Worm (Caenorhabditis elegans) whole organism, young adult: Measurements from ENCODE around the gene ran-1.

ENCODE experiments used
- B0019.2 ChIP-seq: fragments of 200-800 bp; sonication (Bioruptor generic); conservative IDR thresholded peaks from 2 replicates; pipeline ENCODE4 v1.3.6; 2022; ENCODE audit warnings: missing genetic modification reagents, missing genetic modification characterization, missing compliant biosample characterization
- C17E4.6 ChIP-seq: fragments of 200-800 bp; sonication (Bioruptor generic); IDR thresholded peaks from 2 replicates; pipeline ENCODE4 v1.3.6; 2022; ENCODE audit warnings: missing genetic modification reagents, missing genetic modification characterization, missing compliant biosample characterization
- F22D6.2 ChIP-seq: sonication (generic microtip); optimal IDR thresholded peaks from 2 replicates; lab custom pipeline; 2016; ENCODE audit warnings: mild to moderate bottlenecking, missing genetic modification characterization, missing compliant biosample characterization
- F23B12.7 ChIP-seq: sonication (generic microtip); optimal IDR thresholded peaks from 2 replicates; lab custom pipeline; 2017; ENCODE audit warnings: missing genetic modification characterization, mild to moderate bottlenecking, missing compliant biosample characterization, antibody characterized with exemption, moderate library complexity; ENCODE audit not compliant: insufficient read depth
- F39B2.1 ChIP-seq: fragments of 200-800 bp; sonication (Bioruptor generic); IDR thresholded peaks from 2 replicates; pipeline ENCODE4 v1.3.6; 2022; ENCODE audit warnings: missing genetic modification reagents, missing genetic modification characterization, missing compliant biosample characterization
- F52B5.7 ChIP-seq: sonication (generic microtip); optimal IDR thresholded peaks from 2 replicates; lab custom pipeline; 2016; ENCODE audit warnings: mild to moderate bottlenecking, missing genetic modification characterization, missing compliant biosample characterization
- F55B11.4 ChIP-seq: sonication (generic microtip); optimal IDR thresholded peaks from 2 replicates; lab custom pipeline; 2016; ENCODE audit warnings: missing compliant biosample characterization, missing genetic modification characterization, borderline replicate concordance; ENCODE audit not compliant: insufficient read depth
- T07F8.4 ChIP-seq: sonication (generic microtip); optimal IDR thresholded peaks from 2 replicates; lab custom pipeline; 2016; ENCODE audit warnings: mild to moderate bottlenecking, missing genetic modification characterization, moderate library complexity, missing compliant biosample characterization
- Y53G8AR.9 ChIP-seq: fragments of 200-800 bp; sonication (Bioruptor generic); conservative IDR thresholded peaks from 2 replicates; pipeline ENCODE4 v1.3.6; 2022; ENCODE audit warnings: missing genetic modification reagents, missing genetic modification characterization, missing compliant biosample characterization
- Y56A3A.18 ChIP-seq: fragments of 200-800 bp; sonication (Bioruptor generic); IDR thresholded peaks from 2 replicates; pipeline ENCODE4 v1.3.6; 2022; ENCODE audit warnings: missing genetic modification reagents, missing genetic modification characterization, missing compliant biosample characterization
- Y95B8A.8 ChIP-seq: fragments of 200-800 bp; sonication (Bioruptor generic); IDR thresholded peaks from 2 replicates; pipeline ENCODE4 v1.3.6; 2022; ENCODE audit warnings: missing genetic modification reagents, missing genetic modification characterization, missing compliant biosample characterization
- atf-7 ChIP-seq: sonication (generic microtip); optimal IDR thresholded peaks from 2 replicates; lab custom pipeline; 2017; ENCODE audit warnings: mild to moderate bottlenecking, missing genetic modification characterization, missing compliant biosample characterization
- bed-1 ChIP-seq: fragments of 200-800 bp; sonication (Bioruptor generic); IDR thresholded peaks from 2 replicates; pipeline ENCODE4 v1.3.6; 2022; ENCODE audit warnings: missing genetic modification reagents, missing genetic modification characterization, missing compliant biosample characterization
- ccch-3 ChIP-seq: fragments of 200-800 bp; sonication (Bioruptor generic); optimal IDR thresholded peaks from 2 replicates; lab custom pipeline; 2018; ENCODE audit warnings: mild to moderate bottlenecking, missing genetic modification characterization, missing compliant biosample characterization
- cebp-1 ChIP-seq, 2 experiments: fragments of 200-800 bp in 1 of 2; sonication (Bioruptor generic) in 1 of 2; sonication (generic microtip) in 1 of 2; IDR thresholded peaks in 1 of 2; optimal IDR thresholded peaks in 1 of 2; 2 replicates each; pipeline versions ENCODE4 v1.3.6 to Lab custom; 2017 to 2022; ENCODE audit warnings: missing compliant biosample characterization in 2 of 2, missing genetic modification characterization in 2 of 2, mild to moderate bottlenecking in 1 of 2, missing genetic modification reagents in 1 of 2, moderate library complexity in 1 of 2
- ceh-100 ChIP-seq: fragments of 200-800 bp; sonication (Bioruptor generic); IDR thresholded peaks from 2 replicates; pipeline ENCODE4 v1.3.6; 2022; ENCODE audit warnings: missing genetic modification reagents, missing genetic modification characterization, missing compliant biosample characterization
- ceh-27 ChIP-seq: fragments of 200-800 bp; sonication (Bioruptor generic); optimal IDR thresholded peaks from 2 replicates; lab custom pipeline; 2018; ENCODE audit warnings: mild to moderate bottlenecking, missing genetic modification characterization, moderate library complexity, missing compliant biosample characterization
- ceh-58 ChIP-seq: fragments of 200-800 bp; sonication (Bioruptor generic); IDR thresholded peaks from 2 replicates; pipeline ENCODE4 v1.3.6; 2022; ENCODE audit warnings: missing genetic modification characterization, missing compliant biosample characterization
- chd-7 ChIP-seq: sonication (generic microtip); optimal IDR thresholded peaks from 2 replicates; lab custom pipeline; 2016; ENCODE audit warnings: mild to moderate bottlenecking, missing genetic modification characterization, moderate library complexity, missing compliant biosample characterization
- dpl-1 ChIP-seq: fragments of 150-350 bp; optimal IDR thresholded peaks from 2 replicates; lab custom pipeline; 2014; ENCODE audit warnings: missing biosample characterization, missing genetic modification reagents, missing genetic modification characterization
- egl-18 ChIP-seq: fragments of 200-800 bp; sonication (Bioruptor generic); IDR thresholded peaks from 2 replicates; pipeline ENCODE4 v1.3.6; 2022; ENCODE audit warnings: missing genetic modification reagents, missing genetic modification characterization, missing compliant biosample characterization
- egl-44 ChIP-seq: fragments of 200-800 bp; sonication (Bioruptor generic); IDR thresholded peaks from 2 replicates; pipeline ENCODE4 v1.3.6; 2022; ENCODE audit warnings: missing genetic modification reagents, missing genetic modification characterization, missing compliant biosample characterization
- ekl-4 ChIP-seq: fragments of 200-800 bp; sonication (Bioruptor generic); IDR thresholded peaks from 2 replicates; pipeline ENCODE4 v1.3.6; 2022; ENCODE audit warnings: missing genetic modification reagents, missing genetic modification characterization, missing compliant biosample characterization
- gei-17 ChIP-seq: fragments of 200-800 bp; sonication (Bioruptor generic); optimal IDR thresholded peaks from 2 replicates; lab custom pipeline; 2018; ENCODE audit warnings: mild to moderate bottlenecking, missing genetic modification characterization, missing compliant biosample characterization
- him-1 ChIP-seq: sonication (generic microtip); optimal IDR thresholded peaks from 2 replicates; lab custom pipeline; 2016; ENCODE audit warnings: missing genotype, missing genetic modification reagents, missing genetic modification characterization, missing compliant biosample characterization
- hrde-1 ChIP-seq: sonication (generic microtip); optimal IDR thresholded peaks from 2 replicates; lab custom pipeline; 2016; ENCODE audit warnings: missing genetic modification characterization, mild to moderate bottlenecking, missing compliant biosample characterization, moderate library complexity, missing genotype, missing genetic modification reagents, borderline replicate concordance
- lin-26 ChIP-seq: fragments of 200-800 bp; sonication (Bioruptor generic); IDR thresholded peaks from 2 replicates; pipeline ENCODE4 v1.3.6; 2022; ENCODE audit warnings: missing genetic modification reagents, missing genetic modification characterization, missing compliant biosample characterization
- lsy-27 ChIP-seq: sonication (generic microtip); optimal IDR thresholded peaks from 2 replicates; lab custom pipeline; 2017; ENCODE audit warnings: missing genetic modification characterization, mild to moderate bottlenecking, missing compliant biosample characterization, antibody characterized with exemption, missing genotype, borderline replicate concordance; ENCODE audit not compliant: insufficient read depth
- mcd-1 ChIP-seq: fragments of 200-800 bp; sonication (Bioruptor generic); IDR thresholded peaks from 2 replicates; pipeline ENCODE4 v1.3.6; 2022; ENCODE audit warnings: missing genetic modification reagents, missing genetic modification characterization, missing compliant biosample characterization
- mel-28 ChIP-seq: sonication (generic microtip); optimal IDR thresholded peaks from 2 replicates; lab custom pipeline; 2016; ENCODE audit warnings: borderline replicate concordance, mild to moderate bottlenecking, missing genetic modification characterization, missing compliant biosample characterization
- mes-4 ChIP-seq: sonication (generic microtip); optimal IDR thresholded peaks from 2 replicates; lab custom pipeline; 2016; ENCODE audit warnings: missing genotype, missing genetic modification characterization, missing compliant biosample characterization
- nfyb-1 ChIP-seq: fragments of 200-800 bp; sonication (Bioruptor generic); IDR thresholded peaks from 2 replicates; pipeline ENCODE4 v1.3.6; 2022; ENCODE audit warnings: missing genetic modification reagents, missing genetic modification characterization, missing compliant biosample characterization
- nhr-90 ChIP-seq: sonication (generic microtip); optimal IDR thresholded peaks from 2 replicates; lab custom pipeline; 2016; ENCODE audit warnings: missing genotype, mild to moderate bottlenecking, missing genetic modification characterization, missing compliant biosample characterization
- pha-4 ChIP-seq: fragments of 150-350 bp; sonication (generic microtip); optimal IDR thresholded peaks from 2 replicates; lab custom pipeline; 2014; ENCODE audit warnings: missing biosample characterization, missing genetic modification reagents, missing genetic modification characterization
- rec-8 ChIP-seq, 2 experiments: sonication (generic microtip); optimal IDR thresholded peaks; 2 replicates each; lab custom pipeline; 2016; ENCODE audit warnings: mild to moderate bottlenecking in 2 of 2, missing genetic modification characterization in 2 of 2, missing genetic modification reagents in 2 of 2, missing genotype in 2 of 2, missing biosample characterization in 1 of 2, missing compliant biosample characterization in 1 of 2, moderate library complexity in 1 of 2
- repo-1 ChIP-seq: sonication (generic microtip); optimal IDR thresholded peaks from 2 replicates; lab custom pipeline; 2017; ENCODE audit warnings: mild to moderate bottlenecking, missing genetic modification characterization, missing compliant biosample characterization
- sdz-38 ChIP-seq: sonication (generic microtip); optimal IDR thresholded peaks from 2 replicates; lab custom pipeline; 2016; ENCODE audit warnings: missing genotype, missing genetic modification characterization, missing compliant biosample characterization
- snpc-1.1 ChIP-seq: sonication (generic microtip); optimal IDR thresholded peaks from 2 replicates; lab custom pipeline; 2017; ENCODE audit warnings: missing genetic modification characterization, mild to moderate bottlenecking, missing compliant biosample characterization, antibody characterized with exemption, moderate library complexity, missing genotype, missing genetic modification reagents; ENCODE audit not compliant: insufficient read depth
- tbp1 ChIP-seq: fragments of 200-800 bp; sonication (Bioruptor generic); optimal IDR thresholded peaks from 2 replicates; lab custom pipeline; 2018; ENCODE audit warnings: mild to moderate bottlenecking, missing genetic modification characterization, missing compliant biosample characterization
- tbx-9 ChIP-seq: sonication (generic microtip); optimal IDR thresholded peaks from 2 replicates; lab custom pipeline; 2016; ENCODE audit warnings: borderline replicate concordance, missing genetic modification characterization, inconsistent platforms, missing compliant biosample characterization
- zfh-2 ChIP-seq: fragments of 200-800 bp; sonication (Bioruptor generic); conservative IDR thresholded peaks from 2 replicates; pipeline ENCODE4 v1.3.6; 2022; ENCODE audit warnings: missing genetic modification reagents, missing genetic modification characterization, missing compliant biosample characterization
- zim-3 ChIP-seq: sonication (generic microtip); optimal IDR thresholded peaks from 2 replicates; lab custom pipeline; 2017; ENCODE audit warnings: mild to moderate bottlenecking, missing genetic modification characterization, moderate library complexity, missing compliant biosample characterization
- ztf-18 ChIP-seq: sonication (generic microtip); optimal IDR thresholded peaks from 2 replicates; lab custom pipeline; 2016; ENCODE audit warnings: missing genotype, mild to moderate bottlenecking, missing genetic modification characterization, missing compliant biosample characterization
- ztf-25 ChIP-seq: fragments of 200-800 bp; sonication (Bioruptor generic); IDR thresholded peaks from 2 replicates; pipeline ENCODE4 v1.3.6; 2022; ENCODE audit warnings: missing genetic modification reagents, missing genetic modification characterization, missing compliant biosample characterization
- ztf-28 ChIP-seq: fragments of 200-800 bp; sonication (Bioruptor generic); IDR thresholded peaks from 2 replicates; pipeline ENCODE4 v1.3.6; 2022; ENCODE audit warnings: missing genetic modification reagents, missing genetic modification characterization, missing compliant biosample characterization

ran-1 gene

DNA sequence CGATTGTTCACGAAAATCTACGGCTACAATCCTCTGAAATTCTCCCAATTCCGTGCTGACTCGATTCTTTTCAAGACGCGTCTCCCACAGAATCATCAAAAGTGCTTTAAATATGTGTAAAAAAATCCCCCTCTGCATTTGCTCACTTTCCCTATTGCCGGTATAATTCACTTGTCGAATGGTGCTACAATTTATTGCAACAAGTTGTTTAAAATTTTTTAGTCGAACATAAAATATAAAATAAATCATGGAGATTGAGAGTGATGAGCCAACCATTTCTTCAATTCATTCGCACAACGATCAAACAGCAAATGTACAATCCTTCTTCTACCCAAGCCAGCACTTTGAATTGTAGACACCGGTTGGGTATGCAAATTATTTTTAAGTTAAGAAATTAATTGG is 1.1 kb downstream of the ran-1 start (continued):
- TF ChIP-seq cebp-1 (GFP tag; IDR thresholded peaks at IDR 0.05; lab: Robert Waterston, UW) (no peak), cebp-1 (tag; optimal IDR thresholded peaks at IDR 0.05; lab: Kevin White, UChicago) (peak; percentile 61), mcd-1 (GFP tag; lab: Robert Waterston, UW) (peak; percentile 37), chd-7 (tag; lab: Kevin White, UChicago) (peak; percentile 61), F55B11.4 (no peak), lsy-27 (tag; lab: Kevin White, UChicago) (no peak), F22D6.2 (tag; lab: Kevin White, UChicago) (no peak), nfyb-1 (GFP tag; lab: Robert Waterston, UW) (peak; percentile 80), Y95B8A.8 (peak; percentile 88), F39B2.1 (GFP tag; lab: Robert Waterston, UW) (peak; percentile 82), zim-3 (peak; percentile 44), T07F8.4 (tag; lab: Kevin White, UChicago) (peak; percentile 44), ccch-3 (GFP tag; lab: Kevin White, UChicago) (no peak), lin-26 (GFP tag; lab: Robert Waterston, UW) (peak; percentile 87), ztf-28 (GFP tag; lab: Robert Waterston, UW) (no peak), tbx-9 (tag; lab: Kevin White, UChicago) (peak; percentile 19), mel-28 (no peak), F23B12.7 (tag; lab: Kevin White, UChicago) (peak; percentile 32), Y53G8AR.9 (peak; percentile 94), gei-17 (no peak), egl-44 (GFP tag; lab: Robert Waterston, UW) (no peak; the same call in 1 of the 2 replicates), atf-7 (tag; lab: Kevin White, UChicago) (peak; percentile 27), pha-4 (tag; lab: Kevin White, UChicago) (no peak), ceh-100 (peak; percentile 49), ceh-27 (GFP tag; lab: Kevin White, UChicago) (peak; percentile 14), mes-4 (tag; lab: Kevin White, UChicago) (peak; percentile 18), hrde-1 (tag; lab: Kevin White, UChicago) (peak; percentile 98), ceh-58 (GFP tag; lab: Robert Waterston, UW) (peak; percentile 71; the same call in 1 of the 2 replicates), dpl-1 (GFP tag; lab: Kevin White, UChicago) (peak; percentile 6), F52B5.7 (tag; lab: Kevin White, UChicago) (peak; percentile 73), ztf-18 (peak; percentile 70), bed-1 (GFP tag; lab: Robert Waterston, UW) (no peak), B0019.2 (GFP tag; lab: Robert Waterston, UW) (peak; percentile 51; the same call in 1 of the 2 replicates), repo-1 (tag; lab: Kevin White, UChicago) (peak; percentile 1), Y56A3A.18 (GFP tag; lab: Robert Waterston, UW) (peak; percentile 73; the same call in 1 of the 2 replicates), ztf-25 (GFP tag; lab: Robert Waterston, UW) (peak; percentile 11; the same call in 1 of the 2 replicates), him-1 (tag; lab: Kevin White, UChicago) (peak; percentile 69), tbp1 (GFP tag; lab: Kevin White, UChicago) (peak; percentile 52), egl-18 (GFP tag; lab: Robert Waterston, UW) (no peak), nhr-90 (tag; lab: Kevin White, UChicago) (peak; percentile 43), ekl-4 (GFP tag; lab: Robert Waterston, UW) (peak; percentile 89), zfh-2 (GFP tag; lab: Robert Waterston, UW) (no peak), rec-8 (tag; optimal IDR thresholded peaks at IDR 0.05; lab: Kevin White, UChicago) (peak; percentile 64 to 77), C17E4.6 (peak; percentile 74), snpc-1.1 (tag; lab: Kevin White, UChicago) (peak; percentile 62), sdz-38 (tag; lab: Kevin White, UChicago) (no peak)
